Fruit fly (Drosophila melanogaster): ENCODE data around the gene Atg4b.

DNA sequence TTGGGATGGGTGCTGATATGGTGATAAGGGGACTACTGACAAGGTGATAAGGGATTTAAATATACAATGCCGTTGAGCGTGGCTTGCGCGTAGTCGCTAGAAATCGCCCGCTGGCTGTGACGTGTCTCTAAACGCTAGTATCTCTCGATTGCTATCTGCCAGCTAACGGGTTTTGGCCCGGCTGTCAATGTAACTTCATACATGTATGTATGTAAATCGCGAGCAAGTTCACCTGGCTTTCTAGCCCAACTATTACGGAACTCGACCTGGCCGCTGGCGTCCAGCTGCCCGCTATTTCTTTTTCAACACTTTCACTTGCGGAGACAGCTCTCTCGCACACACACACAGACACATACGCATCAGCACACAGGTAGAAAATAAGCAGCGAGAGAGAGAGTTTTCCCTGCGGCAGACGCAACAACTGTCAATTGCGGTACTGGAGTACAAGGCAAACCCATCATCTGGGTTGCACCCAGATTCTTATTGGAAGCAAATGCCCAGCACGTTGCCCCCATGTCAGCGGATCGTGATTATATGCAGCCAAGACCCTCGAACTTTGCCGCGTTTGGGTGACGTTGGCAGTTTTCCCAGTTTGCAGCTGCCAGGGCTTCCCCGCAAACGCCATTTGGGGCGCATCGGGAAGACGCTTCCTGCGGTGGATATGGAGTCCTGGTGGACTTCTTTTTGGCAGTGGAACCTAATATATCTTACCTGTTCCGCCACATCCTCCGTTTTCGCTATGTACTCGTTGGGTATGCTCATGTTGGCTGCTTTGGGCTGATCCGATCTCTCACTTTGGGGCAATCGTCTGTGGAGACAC is 11.3 kb downstream of the Atg4b start:
- TF ChIP-seq CTCF (optimal IDR thresholded peaks at IDR 0.05) (no peak), CG8478 (optimal IDR thresholded peaks at IDR 0.05) (no peak)
